Worm (Caenorhabditis elegans) whole organism, young adult: Measurements from ENCODE around the gene epg-7.

Experiments
- B0261.1 ChIP-seq: sonication (generic microtip); optimal IDR thresholded peaks from 2 replicates; lab custom pipeline; 2016; ENCODE audit warnings: mild to moderate bottlenecking, missing genetic modification characterization, moderate library complexity, missing compliant biosample characterization
- B0336.3 ChIP-seq: fragments of 200-800 bp; sonication (Bioruptor generic); IDR thresholded peaks from 2 replicates; pipeline ENCODE4 v1.3.6; 2022; ENCODE audit warnings: missing genetic modification characterization, missing compliant biosample characterization
- F22D6.2 ChIP-seq: sonication (generic microtip); optimal IDR thresholded peaks from 2 replicates; lab custom pipeline; 2016; ENCODE audit warnings: mild to moderate bottlenecking, missing genetic modification characterization, missing compliant biosample characterization
- F52B5.7 ChIP-seq: sonication (generic microtip); optimal IDR thresholded peaks from 2 replicates; lab custom pipeline; 2016; ENCODE audit warnings: mild to moderate bottlenecking, missing genetic modification characterization, missing compliant biosample characterization
- F57A8.1 ChIP-seq: fragments of 200-800 bp; sonication (Bioruptor generic); optimal IDR thresholded peaks from 2 replicates; lab custom pipeline; 2018; ENCODE audit warnings: mild to moderate bottlenecking, missing genetic modification characterization, moderate library complexity, missing compliant biosample characterization
- K11D2.4 ChIP-seq: fragments of 200-800 bp; sonication (Bioruptor generic); IDR thresholded peaks from 2 replicates; pipeline ENCODE4 v1.3.6; 2022; ENCODE audit warnings: missing genetic modification reagents, missing genetic modification characterization, missing compliant biosample characterization
- T07F8.4 ChIP-seq: sonication (generic microtip); optimal IDR thresholded peaks from 2 replicates; lab custom pipeline; 2016; ENCODE audit warnings: mild to moderate bottlenecking, missing genetic modification characterization, moderate library complexity, missing compliant biosample characterization
- ama-1 ChIP-seq, 3 experiments: fragments of 150-350 bp in 1 of 3; sonication (generic microtip) in 2 of 3; optimal IDR thresholded peaks; 2 replicates each; lab custom pipeline; 2014 to 2018; ENCODE audit warnings: missing biosample characterization in 2 of 3, missing genetic modification characterization in 2 of 3, missing genetic modification reagents in 2 of 3
- aptf-2 ChIP-seq: fragments of 200-800 bp; sonication (Bioruptor generic); conservative IDR thresholded peaks from 2 replicates; pipeline ENCODE4 v1.3.6; 2022; ENCODE audit warnings: missing genetic modification reagents, missing genetic modification characterization, missing compliant biosample characterization
- attf-3 ChIP-seq: fragments of 200-800 bp; sonication (Bioruptor generic); conservative IDR thresholded peaks from 2 replicates; pipeline ENCODE4 v1.3.6; 2022; ENCODE audit warnings: missing genetic modification reagents, missing genetic modification characterization, missing compliant biosample characterization
- bed-1 ChIP-seq: fragments of 200-800 bp; sonication (Bioruptor generic); IDR thresholded peaks from 2 replicates; pipeline ENCODE4 v1.3.6; 2022; ENCODE audit warnings: missing genetic modification reagents, missing genetic modification characterization, missing compliant biosample characterization
- bed-2 ChIP-seq: fragments of 200-800 bp; sonication (Bioruptor generic); IDR thresholded peaks from 2 replicates; pipeline ENCODE4 v1.3.6; 2022; ENCODE audit warnings: missing genetic modification reagents, missing genetic modification characterization, missing compliant biosample characterization
- cebp-1 ChIP-seq, 2 experiments: fragments of 200-800 bp in 1 of 2; sonication (Bioruptor generic) in 1 of 2; sonication (generic microtip) in 1 of 2; IDR thresholded peaks in 1 of 2; optimal IDR thresholded peaks in 1 of 2; 2 replicates each; pipeline versions ENCODE4 v1.3.6 to Lab custom; 2017 to 2022; ENCODE audit warnings: missing compliant biosample characterization in 2 of 2, missing genetic modification characterization in 2 of 2, mild to moderate bottlenecking in 1 of 2, missing genetic modification reagents in 1 of 2, moderate library complexity in 1 of 2
- cebp-2 ChIP-seq: fragments of 200-800 bp; sonication (Bioruptor generic); IDR thresholded peaks from 2 replicates; pipeline ENCODE4 v1.3.6; 2022; ENCODE audit warnings: missing genetic modification characterization, missing compliant biosample characterization
- ceh-27 ChIP-seq: fragments of 200-800 bp; sonication (Bioruptor generic); optimal IDR thresholded peaks from 2 replicates; lab custom pipeline; 2018; ENCODE audit warnings: mild to moderate bottlenecking, missing genetic modification characterization, moderate library complexity, missing compliant biosample characterization
- ceh-79 ChIP-seq: sonication (generic microtip); optimal IDR thresholded peaks from 2 replicates; lab custom pipeline; 2017; ENCODE audit warnings: mild to moderate bottlenecking, missing genetic modification characterization, missing compliant biosample characterization
- chd-7 ChIP-seq: sonication (generic microtip); optimal IDR thresholded peaks from 2 replicates; lab custom pipeline; 2016; ENCODE audit warnings: mild to moderate bottlenecking, missing genetic modification characterization, moderate library complexity, missing compliant biosample characterization
- efl-1 ChIP-seq: fragments of 150-350 bp; optimal IDR thresholded peaks from 2 replicates; lab custom pipeline; 2014; ENCODE audit warnings: missing biosample characterization, missing genetic modification reagents, missing genetic modification characterization
- egl-18 ChIP-seq: fragments of 200-800 bp; sonication (Bioruptor generic); IDR thresholded peaks from 2 replicates; pipeline ENCODE4 v1.3.6; 2022; ENCODE audit warnings: missing genetic modification reagents, missing genetic modification characterization, missing compliant biosample characterization
- fkh-3 ChIP-seq: sonication (generic microtip); optimal IDR thresholded peaks from 2 replicates; lab custom pipeline; 2016; ENCODE audit warnings: mild to moderate bottlenecking, missing genetic modification characterization, missing compliant biosample characterization
- let-526 ChIP-seq: fragments of 200-800 bp; sonication (Bioruptor generic); IDR thresholded peaks from 2 replicates; pipeline ENCODE4 v1.3.6; 2022; ENCODE audit warnings: missing genetic modification reagents, missing genetic modification characterization, missing compliant biosample characterization
- let-607 ChIP-seq, 2 experiments: fragments of 200-800 bp in 1 of 2; sonication (Bioruptor generic) in 1 of 2; sonication (generic microtip) in 1 of 2; optimal IDR thresholded peaks; 2 replicates each; lab custom pipeline; 2016 to 2018; ENCODE audit warnings: mild to moderate bottlenecking in 2 of 2, missing compliant biosample characterization in 2 of 2, missing genetic modification characterization in 2 of 2, moderate library complexity in 2 of 2, missing genotype in 1 of 2
- lin-26 ChIP-seq: fragments of 200-800 bp; sonication (Bioruptor generic); IDR thresholded peaks from 2 replicates; pipeline ENCODE4 v1.3.6; 2022; ENCODE audit warnings: missing genetic modification reagents, missing genetic modification characterization, missing compliant biosample characterization
- lin-35 ChIP-seq, 3 experiments: fragments of 150-350 bp in 2 of 3; sonication (generic microtip) in 1 of 3; optimal IDR thresholded peaks; 2 replicates each; lab custom pipeline; 2014 to 2018; ENCODE audit warnings: missing biosample characterization in 3 of 3, missing genetic modification characterization in 3 of 3, missing genetic modification reagents in 3 of 3
- lin-54 ChIP-seq: fragments of 200-800 bp; sonication (Bioruptor generic); optimal IDR thresholded peaks from 2 replicates; lab custom pipeline; 2018; ENCODE audit warnings: mild to moderate bottlenecking, missing genetic modification characterization, missing compliant biosample characterization
- lsl-1 ChIP-seq: fragments of 200-800 bp; sonication (Bioruptor generic); optimal IDR thresholded peaks from 2 replicates; lab custom pipeline; 2018; ENCODE audit warnings: mild to moderate bottlenecking, missing genetic modification characterization, moderate library complexity, missing compliant biosample characterization
- madf-6 ChIP-seq: fragments of 200-800 bp; sonication (Bioruptor generic); IDR thresholded peaks from 2 replicates; pipeline ENCODE4 v1.3.6; 2022; ENCODE audit warnings: missing genetic modification reagents, missing genetic modification characterization, missing compliant biosample characterization
- mcd-1 ChIP-seq: fragments of 200-800 bp; sonication (Bioruptor generic); IDR thresholded peaks from 2 replicates; pipeline ENCODE4 v1.3.6; 2022; ENCODE audit warnings: missing genetic modification reagents, missing genetic modification characterization, missing compliant biosample characterization
- mel-28 ChIP-seq: sonication (generic microtip); optimal IDR thresholded peaks from 2 replicates; lab custom pipeline; 2016; ENCODE audit warnings: borderline replicate concordance, mild to moderate bottlenecking, missing genetic modification characterization, missing compliant biosample characterization
- mxl-1 ChIP-seq: sonication (generic microtip); optimal IDR thresholded peaks from 2 replicates; lab custom pipeline; 2016; ENCODE audit warnings: missing genetic modification characterization, missing compliant biosample characterization
- nfya-2 ChIP-seq: fragments of 200-800 bp; sonication (Bioruptor generic); IDR thresholded peaks from 2 replicates; pipeline ENCODE4 v1.3.6; 2022; ENCODE audit warnings: missing genetic modification reagents, missing genetic modification characterization, missing compliant biosample characterization
- nfyb-1 ChIP-seq: fragments of 200-800 bp; sonication (Bioruptor generic); IDR thresholded peaks from 2 replicates; pipeline ENCODE4 v1.3.6; 2022; ENCODE audit warnings: missing genetic modification reagents, missing genetic modification characterization, missing compliant biosample characterization
- nhr-80 ChIP-seq: sonication (generic microtip); optimal IDR thresholded peaks from 2 replicates; lab custom pipeline; 2016; ENCODE audit warnings: missing genetic modification characterization, missing compliant biosample characterization
- pbrm-1 ChIP-seq: fragments of 200-800 bp; sonication (Bioruptor generic); IDR thresholded peaks from 2 replicates; pipeline ENCODE4 v1.3.6; 2022; ENCODE audit warnings: missing genetic modification reagents, missing genetic modification characterization, missing compliant biosample characterization
- pha-4 ChIP-seq: fragments of 150-350 bp; sonication (generic microtip); optimal IDR thresholded peaks from 2 replicates; lab custom pipeline; 2014; ENCODE audit warnings: missing biosample characterization, missing genetic modification reagents, missing genetic modification characterization
- rec-8 ChIP-seq, 2 experiments: sonication (generic microtip); optimal IDR thresholded peaks; 2 replicates each; lab custom pipeline; 2016; ENCODE audit warnings: mild to moderate bottlenecking in 2 of 2, missing genetic modification characterization in 2 of 2, missing genetic modification reagents in 2 of 2, missing genotype in 2 of 2, missing biosample characterization in 1 of 2, missing compliant biosample characterization in 1 of 2, moderate library complexity in 1 of 2
- repo-1 ChIP-seq: sonication (generic microtip); optimal IDR thresholded peaks from 2 replicates; lab custom pipeline; 2017; ENCODE audit warnings: mild to moderate bottlenecking, missing genetic modification characterization, missing compliant biosample characterization
- snpc-4 ChIP-seq, 5 experiments: fragments of 150-350 bp in 1 of 5; sonication (generic microtip) in 4 of 5; optimal IDR thresholded peaks; 2 replicates each; lab custom pipeline; 2014 to 2018; ENCODE audit warnings: missing genetic modification characterization in 5 of 5, missing biosample characterization in 3 of 5, antibody characterized with exemption in 2 of 5, mild to moderate bottlenecking in 2 of 5, missing compliant biosample characterization in 2 of 5, missing genotype in 2 of 5, moderate library complexity in 2 of 5, missing genetic modification reagents in 1 of 5
- somi-1 ChIP-seq: fragments of 200-800 bp; sonication (Bioruptor generic); optimal IDR thresholded peaks from 2 replicates; lab custom pipeline; 2018; ENCODE audit warnings: mild to moderate bottlenecking, missing genetic modification characterization, missing compliant biosample characterization
- zfh-2 ChIP-seq: fragments of 200-800 bp; sonication (Bioruptor generic); conservative IDR thresholded peaks from 2 replicates; pipeline ENCODE4 v1.3.6; 2022; ENCODE audit warnings: missing genetic modification reagents, missing genetic modification characterization, missing compliant biosample characterization
- zim-3 ChIP-seq: sonication (generic microtip); optimal IDR thresholded peaks from 2 replicates; lab custom pipeline; 2017; ENCODE audit warnings: mild to moderate bottlenecking, missing genetic modification characterization, moderate library complexity, missing compliant biosample characterization
- ztf-6 ChIP-seq: fragments of 200-800 bp; sonication (Bioruptor generic); IDR thresholded peaks from 2 replicates; pipeline ENCODE4 v1.3.6; 2022; ENCODE audit warnings: missing genetic modification reagents, missing genetic modification characterization, missing compliant biosample characterization

Gene epg-7

ce11 chrX:7315329-7315728, 19.2 kb upstream of the epg-7 start, which contains the start of gene spp-3 (continued):
- TF ChIP-seq ztf-6 (no peak), nhr-80 (peak; percentile 82), repo-1 (tag; lab: Kevin White, UChicago) (no peak), madf-6 (GFP tag; lab: Robert Waterston, UW) (0 out of 2 replicates have a peak, but pooled peaks have one; percentile 5), B0261.1 (tag; lab: Kevin White, UChicago) (no peak), nfyb-1 (GFP tag; lab: Robert Waterston, UW) (0 out of 2 replicates have a peak, but pooled peaks have one; percentile 56), cebp-1 (GFP tag; IDR thresholded peaks at IDR 0.05; lab: Robert Waterston, UW) (no peak), cebp-1 (tag; optimal IDR thresholded peaks at IDR 0.05; lab: Kevin White, UChicago) (peak; percentile 40), egl-18 (GFP tag; lab: Robert Waterston, UW) (no peak), bed-1 (GFP tag; lab: Robert Waterston, UW) (no peak), T07F8.4 (no peak)

- TF ChIP-seq somi-1 (GFP tag; lab: Kevin White, UChicago) (no peak), aptf-2 (GFP tag; lab: Robert Waterston, UW) (no peak), pbrm-1 (GFP tag; lab: Robert Waterston, UW) (no peak), F52B5.7 (no peak), chd-7 (tag; lab: Kevin White, UChicago) (no peak), efl-1 (GFP tag; lab: Kevin White, UChicago) (no peak), zim-3 (tag; lab: Kevin White, UChicago) (no peak), B0336.3 (GFP tag; lab: Robert Waterston, UW) (peak; percentile 35; the same call in 1 of the 2 replicates), nhr-80 (peak; percentile 74), lsl-1 (GFP tag; lab: Kevin White, UChicago) (no peak), fkh-3 (no peak), pha-4 (tag; lab: Kevin White, UChicago) (no peak), bed-2 (no peak), ceh-27 (GFP tag; lab: Kevin White, UChicago) (no peak), lin-54 (GFP tag; lab: Kevin White, UChicago) (peak; percentile 24), attf-3 (GFP tag; lab: Robert Waterston, UW) (no peak), F22D6.2 (tag; lab: Kevin White, UChicago) (no peak), zfh-2 (GFP tag; lab: Robert Waterston, UW) (no peak), egl-18 (GFP tag; lab: Robert Waterston, UW) (no peak), K11D2.4 (GFP tag; lab: Robert Waterston, UW) (no peak), mxl-1 (no peak), mel-28 (tag; lab: Kevin White, UChicago) (no peak), ama-1 (optimal IDR thresholded peaks at IDR 0.05; lab: Kevin White, UChicago) (no peak), ama-1 (GFP tag; optimal IDR thresholded peaks at IDR 0.05; lab: Kevin White, UChicago) (no peak), ceh-79 (tag; lab: Kevin White, UChicago) (no peak), snpc-4 (GFP tag; optimal IDR thresholded peaks at IDR 0.05; lab: Kevin White, UChicago) (no peak), snpc-4 (tag; optimal IDR thresholded peaks at IDR 0.05; lab: Kevin White, UChicago) (no peak), nfyb-1 (GFP tag; lab: Robert Waterston, UW) (peak; percentile 80), rec-8 (tag; optimal IDR thresholded peaks at IDR 0.05; lab: Kevin White, UChicago) (no peak), cebp-2 (GFP tag; lab: Robert Waterston, UW) (0 out of 2 replicates have a peak, but pooled peaks have one; percentile 24), nfya-2 (GFP tag; lab: Robert Waterston, UW) (no peak), bed-1 (GFP tag; lab: Robert Waterston, UW) (no peak), let-607 (tag; optimal IDR thresholded peaks at IDR 0.05; lab: Kevin White, UChicago) (no peak), lin-26 (GFP tag; lab: Robert Waterston, UW) (no peak), let-526 (GFP tag; lab: Robert Waterston, UW) (no peak), ztf-6 (no peak), lin-35 (GFP tag; optimal IDR thresholded peaks at IDR 0.05; lab: Kevin White, UChicago) (no peak), mcd-1 (0 out of 2 replicates have a peak, but pooled peaks have one; percentile 16), F57A8.1 (GFP tag; lab: Kevin White, UChicago) (no peak)
These were observed 17.8 kb upstream of the epg-7 start, which contains the start of the genes spp-2 and spp-6 for ce11 chrX:7316485-7317391. TSS of gene spp-2 (minus strand) at chrX:7316818. TSS of gene spp-6 (plus strand) at chrX:7317341.
